Worm (Caenorhabditis elegans) whole organism, L4 larva: ENCODE results near the gene sdpn-1.

Source experiments
- D1046.2 ChIP-seq: fragments of 200-800 bp; sonication (Bioruptor generic); IDR thresholded peaks from 2 replicates; pipeline ENCODE4 v1.3.6; 2022; ENCODE audit warnings: missing genetic modification characterization, missing compliant biosample characterization
- F26F4.8 ChIP-seq: fragments of 200-800 bp; sonication (Bioruptor generic); conservative IDR thresholded peaks from 2 replicates; pipeline ENCODE4 v1.3.6; 2022; ENCODE audit warnings: missing genetic modification characterization, missing compliant biosample characterization
- R02D3.7 ChIP-seq: fragments of 150-350 bp; sonication (generic microtip); optimal IDR thresholded peaks from 3 replicates; lab custom pipeline; 2014; ENCODE audit warnings: missing biosample characterization, missing genetic modification characterization
- T20F7.1 ChIP-seq: fragments of 200-800 bp; sonication (Bioruptor generic); optimal IDR thresholded peaks from 2 replicates; lab custom pipeline; 2018; ENCODE audit warnings: mild to moderate bottlenecking, missing genetic modification characterization, missing compliant biosample characterization
- Y105C5A.15 ChIP-seq: fragments of 200-800 bp; sonication (Bioruptor generic); IDR thresholded peaks from 2 replicates; pipeline ENCODE4 v1.3.6; 2022; ENCODE audit warnings: missing genetic modification characterization, missing compliant biosample characterization
- Y5F2A.4 ChIP-seq: fragments of 200-800 bp; sonication (Bioruptor generic); optimal IDR thresholded peaks from 2 replicates; lab custom pipeline; 2018; ENCODE audit warnings: mild to moderate bottlenecking, missing genetic modification characterization, missing compliant biosample characterization
- ZK337.2 ChIP-seq: fragments of 200-800 bp; sonication (Bioruptor generic); IDR thresholded peaks from 2 replicates; pipeline ENCODE4 v1.3.6; 2022; ENCODE audit warnings: missing genetic modification reagents, missing genetic modification characterization, missing compliant biosample characterization
- aha-1 ChIP-seq: fragments of 150-350 bp; peaks from one replicate; lab custom pipeline; 2014; ENCODE audit warnings: missing biosample characterization, missing genetic modification characterization
- arid-1 ChIP-seq: fragments of 200-800 bp; sonication (Bioruptor generic); conservative IDR thresholded peaks from 2 replicates; pipeline ENCODE4 v1.3.6; 2022; ENCODE audit warnings: missing genetic modification reagents, missing genetic modification characterization, missing compliant biosample characterization
- attf-4 ChIP-seq: sonication (generic microtip); optimal IDR thresholded peaks from 3 replicates; lab custom pipeline; 2017; ENCODE audit warnings: missing biosample characterization, missing genetic modification characterization
- ceh-44 ChIP-seq: fragments of 200-800 bp; sonication (Bioruptor generic); IDR thresholded peaks from 2 replicates; pipeline ENCODE4 v1.3.6; 2022; ENCODE audit warnings: missing genetic modification reagents, missing genetic modification characterization, missing compliant biosample characterization
- ceh-62 ChIP-seq: sonication (generic microtip); optimal IDR thresholded peaks from 2 replicates; lab custom pipeline; 2017; ENCODE audit warnings: missing biosample characterization, missing genetic modification characterization
- daf-12 ChIP-seq: fragments of 150-350 bp; optimal IDR thresholded peaks from 2 replicates; lab custom pipeline; 2014; ENCODE audit warnings: missing biosample characterization, missing genetic modification reagents, missing genetic modification characterization
- dmd-9 ChIP-seq: fragments of 200-800 bp; sonication (Bioruptor generic); IDR thresholded peaks from 2 replicates; pipeline ENCODE4 v1.3.6; 2022; ENCODE audit warnings: missing genetic modification reagents, missing genetic modification characterization, missing compliant biosample characterization
- duxl-1 ChIP-seq: sonication (generic microtip); optimal IDR thresholded peaks from 2 replicates; lab custom pipeline; 2016; ENCODE audit warnings: mild to moderate bottlenecking, missing genetic modification characterization, moderate library complexity, missing compliant biosample characterization; ENCODE audit not compliant: poor library complexity
- fkh-10 ChIP-seq: fragments of 150-350 bp; optimal IDR thresholded peaks from 2 replicates; lab custom pipeline; 2014; ENCODE audit warnings: missing biosample characterization, missing genetic modification reagents, missing genetic modification characterization
- hif-1 ChIP-seq, 2 experiments: sonication (generic microtip); optimal IDR thresholded peaks; 2 replicates each; lab custom pipeline; 2016 to 2017; ENCODE audit warnings: missing compliant biosample characterization in 2 of 2, missing genetic modification characterization in 2 of 2, missing genetic modification reagents in 2 of 2, missing genotype in 2 of 2, mild to moderate bottlenecking in 1 of 2
- hlh-11 ChIP-seq: fragments of 200-800 bp; sonication (Bioruptor generic); optimal IDR thresholded peaks from 2 replicates; lab custom pipeline; 2018; ENCODE audit warnings: mild to moderate bottlenecking, missing genetic modification characterization, missing compliant biosample characterization
- hmg-1.1 ChIP-seq: fragments of 200-800 bp; sonication (Bioruptor generic); IDR thresholded peaks from 2 replicates; pipeline ENCODE4 v1.3.6; 2022; ENCODE audit warnings: missing genetic modification reagents, missing genetic modification characterization, missing compliant biosample characterization
- jun-1 ChIP-seq: fragments of 150-350 bp; optimal IDR thresholded peaks from 2 replicates; lab custom pipeline; 2014; ENCODE audit warnings: missing biosample characterization, missing genetic modification reagents, missing genetic modification characterization
- lin-1 ChIP-seq: fragments of 200-800 bp; sonication (Bioruptor generic); IDR thresholded peaks from 2 replicates; pipeline ENCODE4 v1.3.6; 2022; ENCODE audit warnings: missing genetic modification reagents, missing genetic modification characterization, missing compliant biosample characterization
- lin-29 ChIP-seq: fragments of 200-800 bp; sonication (Bioruptor generic); IDR thresholded peaks from 2 replicates; pipeline ENCODE4 v1.3.6; 2022; ENCODE audit warnings: missing genetic modification reagents, missing genetic modification characterization, missing compliant biosample characterization
- lin-38 ChIP-seq: fragments of 200-800 bp; sonication (Bioruptor generic); IDR thresholded peaks from 2 replicates; pipeline ENCODE4 v1.3.6; 2022; ENCODE audit warnings: missing genetic modification reagents, missing genetic modification characterization, missing compliant biosample characterization
- lir-3 ChIP-seq: sonication (generic microtip); optimal IDR thresholded peaks from 2 replicates; lab custom pipeline; 2016; ENCODE audit warnings: mild to moderate bottlenecking, missing genetic modification characterization, missing compliant biosample characterization
- lsy-2 ChIP-seq, 2 experiments: fragments of 150-350 bp in 1 of 2; sonication (generic microtip) in 1 of 2; optimal IDR thresholded peaks; 2 replicates each; lab custom pipeline; 2014 to 2017; ENCODE audit warnings: missing biosample characterization in 2 of 2, missing genetic modification characterization in 2 of 2
- madf-9 ChIP-seq: fragments of 200-800 bp; sonication (Bioruptor generic); conservative IDR thresholded peaks from 2 replicates; pipeline ENCODE4 v1.3.6; 2022; ENCODE audit warnings: missing genetic modification reagents, missing genetic modification characterization, missing compliant biosample characterization
- mdt-29 ChIP-seq: fragments of 200-800 bp; sonication (Bioruptor generic); IDR thresholded peaks from 2 replicates; pipeline ENCODE4 v1.3.6; 2022; ENCODE audit warnings: missing genetic modification reagents, missing genetic modification characterization, missing compliant biosample characterization
- mes-2 ChIP-seq: sonication (generic microtip); optimal IDR thresholded peaks from 2 replicates; lab custom pipeline; 2016; ENCODE audit warnings: missing genotype, mild to moderate bottlenecking, missing genetic modification characterization, missing compliant biosample characterization; ENCODE audit not compliant: poor library complexity, severe bottlenecking
- mxl-2 ChIP-seq: fragments of 200-800 bp; sonication (Bioruptor generic); conservative IDR thresholded peaks from 2 replicates; pipeline ENCODE4 v1.3.6; 2022; ENCODE audit warnings: missing genetic modification reagents, missing genetic modification characterization, missing compliant biosample characterization
- mxl-3 ChIP-seq: fragments of 200-800 bp; sonication (Bioruptor generic); optimal IDR thresholded peaks from 2 replicates; lab custom pipeline; 2018; ENCODE audit warnings: mild to moderate bottlenecking, missing genetic modification characterization, missing compliant biosample characterization
- nhr-111 ChIP-seq: fragments of 200-800 bp; sonication (Bioruptor generic); optimal IDR thresholded peaks from 2 replicates; lab custom pipeline; 2018; ENCODE audit warnings: mild to moderate bottlenecking, missing genetic modification characterization, missing compliant biosample characterization
- nhr-237 ChIP-seq: sonication (generic microtip); optimal IDR thresholded peaks from 2 replicates; lab custom pipeline; 2017; ENCODE audit warnings: missing biosample characterization, missing genetic modification characterization
- nhr-25 ChIP-seq: sonication (generic microtip); optimal IDR thresholded peaks from 2 replicates; lab custom pipeline; 2017; ENCODE audit warnings: missing genetic modification characterization, mild to moderate bottlenecking, missing compliant biosample characterization, antibody characterized with exemption, moderate library complexity, borderline replicate concordance; ENCODE audit not compliant: insufficient read depth
- nhr-28 ChIP-seq: fragments of 150-350 bp; optimal IDR thresholded peaks from 2 replicates; lab custom pipeline; 2014; ENCODE audit warnings: missing biosample characterization, missing genetic modification characterization
- nhr-42 ChIP-seq: fragments of 200-800 bp; sonication (Bioruptor generic); IDR thresholded peaks from 2 replicates; pipeline ENCODE4 v1.3.6; 2022; ENCODE audit warnings: missing genetic modification characterization, missing compliant biosample characterization
- nhr-48 ChIP-seq: sonication (generic microtip); optimal IDR thresholded peaks from 2 replicates; lab custom pipeline; 2016; ENCODE audit warnings: mild to moderate bottlenecking, missing genetic modification characterization, missing compliant biosample characterization
- nhr-6 ChIP-seq: fragments of 150-350 bp; optimal IDR thresholded peaks from 2 replicates; lab custom pipeline; 2014; ENCODE audit warnings: missing biosample characterization, missing genetic modification characterization
- pha-4 ChIP-seq, 2 experiments: fragments of 150-350 bp in 1 of 2; fragments of 200-800 bp in 1 of 2; sonication (Bioruptor generic) in 1 of 2; IDR thresholded peaks in 1 of 2; optimal IDR thresholded peaks in 1 of 2; 2 replicates each; pipeline versions ENCODE4 v1.3.6 to Lab custom; 2014 to 2022; ENCODE audit warnings: missing genetic modification characterization in 2 of 2, missing genetic modification reagents in 2 of 2, missing biosample characterization in 1 of 2, missing compliant biosample characterization in 1 of 2
- saeg-2 ChIP-seq: fragments of 200-800 bp; sonication (Bioruptor generic); IDR thresholded peaks from 2 replicates; pipeline ENCODE4 v1.3.6; 2022; ENCODE audit warnings: missing genetic modification reagents, missing genetic modification characterization, missing compliant biosample characterization
- sdz-12 ChIP-seq: fragments of 200-800 bp; sonication (Bioruptor generic); optimal IDR thresholded peaks from 2 replicates; lab custom pipeline; 2018; ENCODE audit warnings: mild to moderate bottlenecking, missing genetic modification characterization, missing compliant biosample characterization
- snpc-1.2 ChIP-seq: fragments of 200-800 bp; sonication (Bioruptor generic); IDR thresholded peaks from 2 replicates; pipeline ENCODE4 v1.3.6; 2022; ENCODE audit warnings: missing genetic modification reagents, missing genetic modification characterization, missing compliant biosample characterization
- snpc-4 ChIP-seq: fragments of 150-350 bp; optimal IDR thresholded peaks from 2 replicates; lab custom pipeline; 2014; ENCODE audit warnings: missing biosample characterization, missing genetic modification characterization
- tag-97 ChIP-seq: fragments of 200-800 bp; sonication (Bioruptor generic); IDR thresholded peaks from 2 replicates; pipeline ENCODE4 v1.3.6; 2022; ENCODE audit warnings: missing genetic modification characterization, missing compliant biosample characterization
- tra-1 ChIP-seq: fragments of 200-800 bp; sonication (Bioruptor generic); IDR thresholded peaks from 2 replicates; pipeline ENCODE4 v1.3.6; 2022; ENCODE audit warnings: missing genetic modification reagents, missing genetic modification characterization, missing compliant biosample characterization
- unc-39 ChIP-seq: sonication (generic microtip); optimal IDR thresholded peaks from 2 replicates; lab custom pipeline; 2017; ENCODE audit warnings: missing biosample characterization, missing genetic modification characterization
- vab-7 ChIP-seq: fragments of 200-800 bp; sonication (Bioruptor generic); IDR thresholded peaks from 2 replicates; pipeline ENCODE4 v1.3.6; 2022; ENCODE audit warnings: missing genetic modification reagents, missing genetic modification characterization, missing compliant biosample characterization

Gene sdpn-1

DNA sequence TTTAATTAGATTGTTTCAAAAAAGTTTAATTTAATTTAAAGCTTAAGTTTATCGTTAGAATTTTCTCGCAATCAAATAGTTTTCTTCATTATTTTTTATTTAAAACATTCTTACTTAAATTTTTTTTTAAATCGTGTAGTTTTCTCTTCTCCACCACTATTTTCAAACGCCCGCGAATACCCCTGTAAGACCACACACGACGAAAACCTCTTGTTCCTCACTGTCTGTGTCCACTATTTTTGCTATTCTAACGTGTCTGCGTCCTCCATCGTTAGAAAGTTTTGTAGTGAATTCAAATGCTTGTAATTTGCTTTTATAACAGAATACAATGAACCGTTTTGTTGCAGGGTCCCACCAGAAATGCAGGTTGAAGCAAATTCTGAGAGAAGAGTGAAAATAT lies 42.9 kb upstream of the sdpn-1 start, which contains the start of gene xol-1:
xol-1 (plus strand) TSS at position 347 of the 400 bp plus-strand sequence.
- TF ChIP-seq tra-1 (peak; percentile 77), mxl-3 (GFP tag; lab: Kevin White, UChicago) (no peak), mxl-2 (GFP tag; lab: Robert Waterston, UW) (no peak)
- TF ChIP-seq, all 104 proteins: peak for 1

DNA sequence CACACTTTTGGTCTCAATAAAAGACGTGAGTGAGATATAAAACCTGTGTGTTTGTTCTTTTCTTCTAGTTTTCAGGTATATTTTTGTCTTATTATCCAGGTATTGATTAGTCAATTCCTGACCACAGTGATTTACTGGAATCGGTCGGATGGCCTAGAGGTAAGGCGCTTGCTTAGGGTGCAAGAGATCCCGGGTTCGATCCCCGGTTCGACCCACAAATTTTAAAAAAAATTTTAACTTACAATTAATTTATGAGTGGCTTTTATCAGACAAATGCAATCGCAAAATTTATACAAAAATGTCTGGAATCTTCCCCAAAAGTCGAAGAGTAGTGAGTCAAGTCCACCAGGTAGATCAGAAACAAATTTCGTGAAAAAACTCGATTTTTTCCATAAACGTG lies 39.3 kb upstream of the sdpn-1 start:
- no peak for TF ChIP-seq nhr-28 (tag; lab: Kevin White, UChicago)
- no peak for TF ChIP-seq hmg-1.1
- TF ChIP-seq vab-7 (GFP tag; lab: Robert Waterston, UW): no peak; the same call in 1 of the 2 replicates
- TF ChIP-seq pha-4 (GFP tag; IDR thresholded peaks at IDR 0.05; lab: Robert Waterston, UW): peak; percentile 46; the same call in 1 of the 2 replicates
- no peak for TF ChIP-seq pha-4 (tag; optimal IDR thresholded peaks at IDR 0.05; lab: Kevin White, UChicago)
- no peak for TF ChIP-seq nhr-42 (GFP tag; lab: Robert Waterston, UW)
- no peak for TF ChIP-seq F26F4.8 (GFP tag; lab: Robert Waterston, UW)
- no peak for TF ChIP-seq daf-12
- no peak for TF ChIP-seq lin-38 (GFP tag; lab: Robert Waterston, UW)
- TF ChIP-seq aha-1 (tag; lab: Kevin White, UChicago): no peak
- TF ChIP-seq attf-4 (tag; lab: Kevin White, UChicago): no peak
- no peak for TF ChIP-seq T20F7.1 (GFP tag; lab: Kevin White, UChicago)
- TF ChIP-seq nhr-6 (tag; lab: Kevin White, UChicago): no peak
- TF ChIP-seq nhr-25: no peak
- no peak for TF ChIP-seq Y5F2A.4 (GFP tag; lab: Kevin White, UChicago)
- no peak for TF ChIP-seq saeg-2
- no peak for TF ChIP-seq ceh-44 (GFP tag; lab: Robert Waterston, UW)
- 0 out of 2 replicates have a peak, but pooled peaks have one; percentile 55 for TF ChIP-seq arid-1
- TF ChIP-seq hlh-11 (tag; lab: Kevin White, UChicago): no peak
- no peak for TF ChIP-seq Y105C5A.15 (GFP tag; lab: Robert Waterston, UW)
- no peak for TF ChIP-seq R02D3.7 (tag; lab: Kevin White, UChicago)
- TF ChIP-seq duxl-1 (tag; lab: Kevin White, UChicago): no peak
- no peak for TF ChIP-seq mes-2 (tag; lab: Kevin White, UChicago)
- TF ChIP-seq snpc-1.2 (GFP tag; lab: Robert Waterston, UW): peak; percentile 85
- TF ChIP-seq D1046.2 (GFP tag; lab: Robert Waterston, UW): no peak
- TF ChIP-seq lin-29 (GFP tag; lab: Robert Waterston, UW): no peak
- TF ChIP-seq, all 104 proteins: peak for 3

DNA sequence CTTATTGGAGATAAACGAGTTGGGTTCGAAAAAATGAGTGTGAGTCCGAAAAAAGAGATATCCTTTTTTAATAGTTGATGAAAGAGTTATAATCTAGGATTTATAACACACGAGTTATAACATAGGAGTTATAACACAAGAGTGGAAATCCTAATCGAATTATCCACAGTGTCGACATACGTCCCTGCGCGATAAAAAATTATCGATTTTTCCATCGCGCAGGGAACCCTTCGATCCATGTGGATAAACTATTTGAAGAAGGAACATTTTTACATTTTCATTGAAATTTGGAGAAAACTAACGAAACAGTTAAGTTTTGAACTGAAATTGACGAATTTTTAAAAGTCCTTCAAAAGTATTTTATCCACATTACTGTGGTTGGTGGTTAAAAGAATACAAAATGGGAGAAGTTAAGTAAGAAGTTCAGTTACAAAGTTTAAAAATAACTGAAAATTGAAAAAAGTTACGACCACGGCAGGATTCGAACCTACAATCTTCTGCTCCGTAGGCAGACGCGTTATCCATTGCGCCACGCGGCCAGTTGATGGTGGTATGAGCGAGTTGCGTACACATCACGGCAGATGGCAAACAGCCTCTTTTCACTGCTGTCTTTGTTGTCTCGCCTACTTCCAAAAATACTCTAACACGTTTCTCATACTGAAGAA lies 38.3 kb upstream of the sdpn-1 start:
- TF ChIP-seq lir-3 (tag; lab: Kevin White, UChicago): peak; percentile 93
- peak; percentile 90 for TF ChIP-seq lin-1 (GFP tag; lab: Robert Waterston, UW)
- peak; percentile 61 for TF ChIP-seq ceh-44 (GFP tag; lab: Robert Waterston, UW)
- TF ChIP-seq madf-9 (GFP tag; lab: Robert Waterston, UW): peak; percentile 98
- peak; percentile 73 for TF ChIP-seq unc-39
- TF ChIP-seq ceh-62 (tag; lab: Kevin White, UChicago): peak; percentile 5
- peak; percentile 94 for TF ChIP-seq mdt-29 (GFP tag; lab: Robert Waterston, UW)
- TF ChIP-seq jun-1: peak; percentile 98
- TF ChIP-seq ZK337.2 (GFP tag; lab: Robert Waterston, UW): peak; percentile 93
- peak; percentile 96 to 97 for TF ChIP-seq lsy-2 (tag; optimal IDR thresholded peaks at IDR 0.05; lab: Kevin White, UChicago)
- peak; percentile 92 for TF ChIP-seq T20F7.1 (GFP tag; lab: Kevin White, UChicago)
- peak; percentile 97 for TF ChIP-seq fkh-10 (GFP tag; lab: Kevin White, UChicago)
- no peak for TF ChIP-seq snpc-4 (tag; lab: Kevin White, UChicago)
- TF ChIP-seq sdz-12 (GFP tag; lab: Kevin White, UChicago): no peak
- peak; percentile 43 for TF ChIP-seq nhr-111 (GFP tag; lab: Kevin White, UChicago)
- peak; percentile 81 for TF ChIP-seq dmd-9
- TF ChIP-seq lin-29 (GFP tag; lab: Robert Waterston, UW): peak; percentile 92
- 0 out of 2 replicates have a peak, but pooled peaks have one; percentile 59 for TF ChIP-seq tag-97
- peak; percentile 73 to 92 for TF ChIP-seq hif-1 (tag; optimal IDR thresholded peaks at IDR 0.05; lab: Kevin White, UChicago)
- peak; percentile 84 for TF ChIP-seq vab-7 (GFP tag; lab: Robert Waterston, UW)
- peak; percentile 97 for TF ChIP-seq nhr-48
- peak; percentile 86 for TF ChIP-seq nhr-237 (tag; lab: Kevin White, UChicago)
